Fruit fly (Drosophila melanogaster) whole organism, embryonic: ENCODE data around the gene CG31921.
A peak's percentile ranks its signal among the peaks of the same experiment; 100 is the strongest.

Experiments
- Ada2b ChIP-seq: fragments of 200-800 bp; sonication (Bioruptor generic); IDR thresholded peaks from 2 replicates; pipeline ENCODE4 v1.3.6; 2022; ENCODE audit warnings: missing biosample characterization, missing genetic modification characterization
- Bgb ChIP-seq: fragments of 200-800 bp; sonication (Bioruptor generic); IDR thresholded peaks from 2 replicates; pipeline ENCODE4 v1.3.6; 2022; ENCODE audit warnings: missing biosample characterization, missing genetic modification characterization; ENCODE audit not compliant: partially characterized antibody
- CG10366 ChIP-seq: fragments of 200-800 bp; sonication (Bioruptor generic); IDR thresholded peaks from 2 replicates; pipeline ENCODE4 v1.3.6; 2022; ENCODE audit warnings: missing biosample characterization, missing genetic modification characterization
- CG10654 ChIP-seq: fragments of 200-800 bp; sonication (Bioruptor generic); optimal IDR thresholded peaks from 2 replicates; lab custom pipeline; 2016; ENCODE audit warnings: missing biosample characterization, missing genetic modification characterization
- CG10959 ChIP-seq: fragments of 200-800 bp; sonication (Bioruptor generic); IDR thresholded peaks from 2 replicates; pipeline ENCODE4 v1.3.6; 2022; ENCODE audit warnings: missing biosample characterization, missing genetic modification characterization
- CG10979 ChIP-seq: fragments of 200-800 bp; sonication (Bioruptor generic); optimal IDR thresholded peaks from 2 replicates; lab custom pipeline; 2018; ENCODE audit warnings: missing biosample characterization, mild to moderate bottlenecking, missing genetic modification characterization, moderate library complexity
- CG1233 ChIP-seq: fragments of 200-800 bp; sonication (Bioruptor generic); optimal IDR thresholded peaks from 4 replicates; lab custom pipeline; 2018; ENCODE audit warnings: missing biosample characterization, mild to moderate bottlenecking, missing genetic modification characterization
- CG14710 ChIP-seq: fragments of 200-800 bp; sonication (Bioruptor generic); optimal IDR thresholded peaks from 3 replicates; lab custom pipeline; 2019; ENCODE audit warnings: missing biosample characterization, mild to moderate bottlenecking, missing genetic modification characterization, moderate library complexity
- CG1603 ChIP-seq: fragments of 200-800 bp; sonication (Bioruptor generic); optimal IDR thresholded peaks from 2 replicates; lab custom pipeline; 2019; ENCODE audit warnings: missing biosample characterization, mild to moderate bottlenecking, missing genetic modification characterization, moderate library complexity
- CG2678 ChIP-seq: fragments of 200-800 bp; sonication (Bioruptor generic); optimal IDR thresholded peaks from 3 replicates; lab custom pipeline; 2019; ENCODE audit warnings: missing biosample characterization, mild to moderate bottlenecking, missing genetic modification characterization, moderate library complexity
- CG2712 ChIP-seq: fragments of 200-800 bp; optimal IDR thresholded peaks from 3 replicates; lab custom pipeline; 2019; ENCODE audit warnings: missing biosample characterization, mild to moderate bottlenecking, missing genetic modification characterization, moderate library complexity
- CG3065 ChIP-seq: fragments of 200-800 bp; sonication (Bioruptor generic); optimal IDR thresholded peaks from 2 replicates; lab custom pipeline; 2016; ENCODE audit warnings: missing biosample characterization, missing genetic modification characterization
- CG31441 ChIP-seq: fragments of 200-800 bp; sonication (Bioruptor generic); IDR thresholded peaks from 2 replicates; pipeline ENCODE4 v1.3.6; 2022; ENCODE audit warnings: missing biosample characterization, missing genetic modification characterization
- CG4328 ChIP-seq: fragments of 200-800 bp; sonication (Bioruptor generic); optimal IDR thresholded peaks from 3 replicates; lab custom pipeline; 2017; ENCODE audit warnings: missing biosample characterization, missing genetic modification reagents, missing genetic modification characterization
- CG6272 ChIP-seq: fragments of 200-800 bp; sonication (Bioruptor generic); IDR thresholded peaks from 2 replicates; pipeline ENCODE4 v1.3.6; 2022; ENCODE audit warnings: missing biosample characterization, missing genetic modification characterization
- CoRest ChIP-seq: fragments of 200-800 bp; sonication (Bioruptor generic); optimal IDR thresholded peaks from 3 replicates; lab custom pipeline; 2018; ENCODE audit warnings: missing biosample characterization, mild to moderate bottlenecking, missing genetic modification characterization, moderate library complexity
- Dek ChIP-seq: fragments of 200-800 bp; sonication (Bioruptor generic); optimal IDR thresholded peaks from 3 replicates; lab custom pipeline; 2019; ENCODE audit warnings: missing biosample characterization, mild to moderate bottlenecking, missing genetic modification characterization, moderate library complexity
- Dll ChIP-seq: fragments of 200-800 bp; sonication (Bioruptor generic); IDR thresholded peaks from 4 replicates; pipeline ENCODE4 v1.3.6; 2022; ENCODE audit warnings: missing biosample characterization, missing genetic modification characterization; ENCODE audit not compliant: partially characterized antibody
- ERR ChIP-seq: fragments of 200-800 bp; sonication (Bioruptor generic); optimal IDR thresholded peaks from 2 replicates; lab custom pipeline; 2016; ENCODE audit warnings: missing biosample characterization, missing genetic modification characterization
- H2.0 ChIP-seq: fragments of 200-800 bp; sonication (Bioruptor generic); IDR thresholded peaks from 2 replicates; pipeline ENCODE4 v1.3.6; 2022; ENCODE audit warnings: missing biosample characterization, missing genetic modification characterization
- HLH4C ChIP-seq: fragments of 200-800 bp; sonication (Bioruptor generic); IDR thresholded peaks from 3 replicates; pipeline ENCODE4 v1.3.6; 2022; ENCODE audit warnings: missing biosample characterization, missing genetic modification characterization; ENCODE audit not compliant: partially characterized antibody
- Hr3 ChIP-seq: fragments of 200-800 bp; sonication (Bioruptor generic); optimal IDR thresholded peaks from 3 replicates; lab custom pipeline; 2016; ENCODE audit warnings: missing biosample characterization, missing genetic modification characterization
- Lhr ChIP-seq: fragments of 200-800 bp; sonication (Bioruptor generic); optimal IDR thresholded peaks from 3 replicates; lab custom pipeline; 2017; ENCODE audit warnings: mild to moderate bottlenecking, missing biosample characterization, missing genetic modification reagents, missing genetic modification characterization
- MESR4 ChIP-seq: fragments of 200-800 bp; sonication (Bioruptor generic); optimal IDR thresholded peaks from 2 replicates; lab custom pipeline; 2018; ENCODE audit warnings: missing biosample characterization, mild to moderate bottlenecking, missing genetic modification characterization, moderate library complexity
- NC2α ChIP-seq: fragments of 200-800 bp; sonication (Bioruptor generic); optimal IDR thresholded peaks from 2 replicates; lab custom pipeline; 2016; ENCODE audit warnings: missing biosample characterization, missing genetic modification characterization
- Neu2 ChIP-seq: fragments of 200-800 bp; sonication (Bioruptor generic); optimal IDR thresholded peaks from 3 replicates; lab custom pipeline; 2016; ENCODE audit warnings: missing biosample characterization, missing genetic modification characterization, borderline replicate concordance
- Scr ChIP-seq: fragments of 200-800 bp; sonication (Bioruptor generic); IDR thresholded peaks from 2 replicates; pipeline ENCODE4 v1.3.6; 2022; ENCODE audit warnings: missing biosample characterization, missing genetic modification characterization; ENCODE audit not compliant: partially characterized antibody
- Sin3A ChIP-seq: fragments of >200 bp; optimal IDR thresholded peaks from 2 replicates; lab custom pipeline; 2018
- Trl ChIP-seq, 3 experiments: fragments of >200 bp in 2 of 3; fragments of 200-800 bp in 1 of 3; sonication (Bioruptor generic) in 1 of 3; optimal IDR thresholded peaks; 2 replicates in 1 of 3; 3 replicates in 2 of 3; lab custom pipeline; 2016 to 2017; ENCODE audit warnings: missing biosample characterization in 1 of 3, missing genetic modification characterization in 1 of 3
- bigmax ChIP-seq: fragments of 200-800 bp; sonication (Bioruptor generic); optimal IDR thresholded peaks from 2 replicates; lab custom pipeline; 2018; ENCODE audit warnings: missing biosample characterization, mild to moderate bottlenecking, missing genetic modification characterization
- crc ChIP-seq: fragments of 200-800 bp; sonication (Bioruptor generic); optimal IDR thresholded peaks from 2 replicates; lab custom pipeline; 2016; ENCODE audit warnings: missing biosample characterization, missing genetic modification characterization
- grau ChIP-seq: fragments of 200-800 bp; optimal IDR thresholded peaks from 3 replicates; lab custom pipeline; 2019; ENCODE audit warnings: missing biosample characterization, mild to moderate bottlenecking, missing genetic modification characterization, moderate library complexity
- hbn ChIP-seq: fragments of 200-800 bp; sonication (Bioruptor generic); IDR thresholded peaks from 2 replicates; pipeline ENCODE4 v1.3.6; 2022; ENCODE audit warnings: missing biosample characterization, missing genetic modification characterization; ENCODE audit not compliant: partially characterized antibody
- lilli ChIP-seq: fragments of 200-800 bp; sonication (Bioruptor generic); optimal IDR thresholded peaks from 3 replicates; lab custom pipeline; 2016; ENCODE audit warnings: missing biosample characterization, missing genetic modification characterization
- maf-S ChIP-seq: fragments of 200-800 bp; sonication (Bioruptor generic); optimal IDR thresholded peaks from 2 replicates; lab custom pipeline; 2016; ENCODE audit warnings: missing biosample characterization, missing genetic modification characterization
- nerfin-1 ChIP-seq: fragments of 200-800 bp; sonication (Bioruptor generic); optimal IDR thresholded peaks from 3 replicates; lab custom pipeline; 2019; ENCODE audit warnings: missing biosample characterization, mild to moderate bottlenecking, missing genetic modification characterization, moderate library complexity
- oc ChIP-seq: fragments of 200-800 bp; sonication (Bioruptor generic); optimal IDR thresholded peaks from 2 replicates; lab custom pipeline; 2018; ENCODE audit warnings: missing biosample characterization, mild to moderate bottlenecking, missing genetic modification characterization, moderate library complexity
- pfk ChIP-seq: fragments of 200-800 bp; sonication (Bioruptor generic); optimal IDR thresholded peaks from 2 replicates; lab custom pipeline; 2018; ENCODE audit warnings: missing biosample characterization, mild to moderate bottlenecking, missing genetic modification characterization, moderate library complexity
- pzg ChIP-seq: fragments of 200-800 bp; sonication (Bioruptor generic); optimal IDR thresholded peaks from 3 replicates; lab custom pipeline; 2018; ENCODE audit warnings: missing biosample characterization, mild to moderate bottlenecking, missing genetic modification characterization, moderate library complexity
- shn ChIP-seq: fragments of 200-800 bp; sonication (Bioruptor generic); optimal IDR thresholded peaks from 3 replicates; lab custom pipeline; 2016; ENCODE audit warnings: missing biosample characterization, missing genetic modification characterization
- ssp ChIP-seq: fragments of 200-800 bp; sonication (Bioruptor generic); IDR thresholded peaks from 2 replicates; pipeline ENCODE4 v1.3.6; 2022; ENCODE audit warnings: missing biosample characterization, missing genetic modification characterization
- stwl ChIP-seq: fragments of 200-800 bp; sonication (Bioruptor generic); optimal IDR thresholded peaks from 3 replicates; lab custom pipeline; 2018; ENCODE audit warnings: missing biosample characterization, mild to moderate bottlenecking, missing genetic modification characterization, moderate library complexity
- twi ChIP-seq: fragments of 200-800 bp; optimal IDR thresholded peaks from 2 replicates; lab custom pipeline; 2019; ENCODE audit warnings: missing biosample characterization, mild to moderate bottlenecking, missing genetic modification characterization, moderate library complexity
- unc-4 ChIP-seq: fragments of 200-800 bp; sonication (Bioruptor generic); IDR thresholded peaks from 2 replicates; pipeline ENCODE4 v1.3.6; 2022; ENCODE audit warnings: missing biosample characterization, missing genetic modification characterization; ENCODE audit not compliant: partially characterized antibody
- unpg ChIP-seq: fragments of 200-800 bp; sonication (Bioruptor generic); optimal IDR thresholded peaks from 3 replicates; lab custom pipeline; 2018; ENCODE audit warnings: missing biosample characterization, mild to moderate bottlenecking, missing genetic modification characterization, moderate library complexity
- vfl ChIP-seq: fragments of 200-800 bp; sonication (Bioruptor generic); optimal IDR thresholded peaks from 2 replicates; lab custom pipeline; 2016; ENCODE audit warnings: missing biosample characterization, missing genetic modification characterization
- zfh2 ChIP-seq: fragments of 200-800 bp; sonication (Bioruptor generic); optimal IDR thresholded peaks from 2 replicates; lab custom pipeline; 2016; ENCODE audit warnings: missing biosample characterization, missing genetic modification characterization

Gene CG31921

dm6 chr2L:294452-295362 is 37.4 kb downstream of the CG31921 start, which contains the start of the genes U2af38 and Stip1 (continued):
- TF ChIP-seq oc (peak; percentile 35), Hr3 (GFP tag; lab: Kevin White, UChicago) (peak; percentile 8), CG31441 (peak; percentile 43; the same call in 1 of the 2 replicates), CG10366 (no peak), nerfin-1 (tag; lab: Kevin White, UChicago) (peak; percentile 7), Scr (GFP tag; lab: Robert Waterston, UW) (peak; percentile 72), vfl (GFP tag; lab: Kevin White, UChicago) (peak; percentile 12), CG1233 (no peak), zfh2 (GFP tag; lab: Kevin White, UChicago) (peak; percentile 6), bigmax (GFP tag; lab: Kevin White, UChicago) (peak; percentile 55), MESR4 (GFP tag; lab: Kevin White, UChicago) (peak; percentile 80), Ada2b (GFP tag; lab: Robert Waterston, UW) (no peak), CG4328 (peak; percentile 24), CG14710 (tag; lab: Kevin White, UChicago) (peak; percentile 87), Neu2 (GFP tag; lab: Kevin White, UChicago) (peak; percentile 54), CG3065 (GFP tag; lab: Kevin White, UChicago) (no peak), unpg (GFP tag; lab: Kevin White, UChicago) (no peak), grau (tag; lab: Kevin White, UChicago) (peak; percentile 14), maf-S (GFP tag; lab: Kevin White, UChicago) (peak; percentile 2), pzg (GFP tag; lab: Kevin White, UChicago) (peak; percentile 61), CG2712 (tag; lab: Kevin White, UChicago) (peak; percentile 48), HLH4C (GFP tag; lab: Robert Waterston, UW) (peak; percentile 69), CG10654 (GFP tag; lab: Kevin White, UChicago) (peak; percentile 30), Dll (peak; percentile 82), CG2678 (peak; percentile 41), CoRest (tag; lab: Kevin White, UChicago) (peak; percentile 29), CG10979 (tag; lab: Kevin White, UChicago) (no peak), ssp (0 out of 2 replicates have a peak, but pooled peaks have one; percentile 12), shn (no peak), Dek (tag; lab: Kevin White, UChicago) (peak; percentile 14), Bgb (GFP tag; lab: Robert Waterston, UW) (peak; percentile 62), pfk (peak; percentile 13), CG10959 (GFP tag; lab: Robert Waterston, UW) (no peak), CG6272 (GFP tag; lab: Robert Waterston, UW) (0 out of 2 replicates have a peak, but pooled peaks have one; percentile 4), stwl (tag; lab: Kevin White, UChicago) (peak; percentile 42), twi (tag; lab: Kevin White, UChicago) (peak; percentile 17), H2.0 (GFP tag; lab: Robert Waterston, UW) (no peak), ERR (GFP tag; lab: Kevin White, UChicago) (no peak), Trl (optimal IDR thresholded peaks at IDR 0.05; lab: Kevin White, UChicago) (no peak), Trl (GFP tag; optimal IDR thresholded peaks at IDR 0.05; lab: Kevin White, UChicago) (no peak), NC2α (GFP tag; lab: Kevin White, UChicago) (no peak), unc-4 (GFP tag; lab: Robert Waterston, UW) (peak; percentile 76), CG1603 (peak; percentile 49), Sin3A (peak; percentile 38), lilli (GFP tag; lab: Kevin White, UChicago) (peak; percentile 14), hbn (GFP tag; lab: Robert Waterston, UW) (peak; percentile 72), crc (no peak), Lhr (GFP tag; lab: Kevin White, UChicago) (peak; percentile 35)
